Worm (Caenorhabditis elegans) whole organism, L4/young adult: ENCODE data around the gene spn-4.

ENCODE experiments used
- W03F9.2 ChIP-seq: fragments of 150-350 bp; optimal IDR thresholded peaks from 2 replicates; lab custom pipeline; 2014; ENCODE audit warnings: missing biosample characterization, missing genetic modification characterization
- dao-5 ChIP-seq: sonication (generic microtip); optimal IDR thresholded peaks from 2 replicates; lab custom pipeline; 2016; ENCODE audit warnings: missing genotype, missing genetic modification characterization, moderate library complexity, missing compliant biosample characterization
- him-1 ChIP-seq: sonication (generic microtip); optimal IDR thresholded peaks from 2 replicates; lab custom pipeline; 2016; ENCODE audit warnings: missing genotype, missing genetic modification reagents, missing genetic modification characterization, missing compliant biosample characterization

DNA sequence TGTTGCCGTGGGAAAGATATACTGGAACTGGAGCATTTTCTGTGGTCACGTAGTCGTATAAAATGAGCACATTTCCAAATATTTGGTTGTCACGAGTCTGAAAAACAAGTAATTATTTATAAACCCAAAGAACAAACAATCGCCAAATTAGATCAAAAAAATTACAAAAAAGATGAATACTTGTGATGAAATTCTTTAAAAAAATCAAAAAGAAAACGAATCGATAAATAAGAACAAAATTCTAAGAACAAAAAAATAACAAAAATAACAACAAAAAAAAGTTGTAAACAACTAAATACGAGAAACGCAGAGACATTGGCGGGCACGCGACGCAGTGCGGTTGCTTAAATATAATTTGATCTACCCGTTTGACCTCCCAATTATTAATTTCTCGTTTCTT is 11.0 kb downstream of the spn-4 start, which contains the start of gene ZC404.16:
- no peak for TF ChIP-seq him-1 (tag; lab: Kevin White, UChicago)
- no peak for TF ChIP-seq dao-5 (tag; lab: Kevin White, UChicago)
- no peak for TF ChIP-seq W03F9.2 (tag; lab: Kevin White, UChicago)
